Worm (Caenorhabditis elegans) whole organism, L4/young adult: ENCODE measurements around the gene mrpl-16.

Source experiments
- W03F9.2 ChIP-seq: fragments of 150-350 bp; optimal IDR thresholded peaks from 2 replicates; lab custom pipeline; 2014; ENCODE audit warnings: missing biosample characterization, missing genetic modification characterization
- dao-5 ChIP-seq: sonication (generic microtip); optimal IDR thresholded peaks from 2 replicates; lab custom pipeline; 2016; ENCODE audit warnings: missing genotype, missing genetic modification characterization, moderate library complexity, missing compliant biosample characterization
- him-1 ChIP-seq: sonication (generic microtip); optimal IDR thresholded peaks from 2 replicates; lab custom pipeline; 2016; ENCODE audit warnings: missing genotype, missing genetic modification reagents, missing genetic modification characterization, missing compliant biosample characterization

DNA sequence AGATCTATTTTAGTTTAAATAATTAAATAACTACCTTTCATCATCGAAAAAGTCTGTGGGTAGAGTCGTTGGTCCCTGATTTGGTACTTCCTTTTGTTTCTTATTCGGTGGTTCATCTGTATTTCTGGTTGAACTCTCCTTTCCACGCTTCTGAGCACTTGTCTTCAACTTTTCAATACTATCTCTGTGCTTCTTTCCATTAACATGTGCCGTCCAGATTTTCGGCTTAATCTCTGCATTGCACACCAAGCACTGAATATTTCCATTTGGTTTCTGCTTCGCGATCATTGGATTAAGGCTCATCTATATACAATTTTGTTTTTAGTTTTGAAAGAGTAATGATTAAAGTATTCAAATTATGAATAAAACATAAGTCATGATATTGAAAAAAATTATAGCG is 4.3 kb upstream of the mrpl-16 start, which contains the start of gene sel-13:
- TF ChIP-seq him-1 (tag; lab: Kevin White, UChicago) (no peak), dao-5 (tag; lab: Kevin White, UChicago) (no peak), W03F9.2 (no peak)
